Fruit fly (Drosophila melanogaster) whole organism, adult: ENCODE data around the gene GILT2.
A peak's percentile ranks its signal among the peaks of the same experiment; 100 is the strongest.

Experiments
- CG11617 ChIP-seq: fragments of 200-800 bp; sonication (Bioruptor generic); optimal IDR thresholded peaks from 2 replicates; lab custom pipeline; 2017; ENCODE audit warnings: mild to moderate bottlenecking, missing biosample characterization, missing genetic modification reagents, missing genetic modification characterization
- CG12768 ChIP-seq: fragments of 200-800 bp; sonication (Bioruptor generic); optimal IDR thresholded peaks from 2 replicates; lab custom pipeline; 2017; ENCODE audit warnings: missing biosample characterization, missing genetic modification characterization, mild to moderate bottlenecking, moderate library complexity, missing genetic modification reagents
- CG14711 ChIP-seq: fragments of 200-800 bp; sonication (Bioruptor generic); optimal IDR thresholded peaks from 2 replicates; lab custom pipeline; 2018; ENCODE audit warnings: missing biosample characterization, mild to moderate bottlenecking, missing genetic modification characterization, moderate library complexity
- CG1620 ChIP-seq: fragments of 200-800 bp; sonication (Bioruptor generic); optimal IDR thresholded peaks from 2 replicates; lab custom pipeline; 2016; ENCODE audit warnings: missing biosample characterization, missing genetic modification characterization
- CG33017 ChIP-seq: fragments of 200-800 bp; sonication (Bioruptor generic); optimal IDR thresholded peaks from 2 replicates; lab custom pipeline; 2018; ENCODE audit warnings: missing biosample characterization, mild to moderate bottlenecking, missing genetic modification characterization, moderate library complexity
- CG5204 ChIP-seq: fragments of 200-800 bp; sonication (Bioruptor generic); optimal IDR thresholded peaks from 2 replicates; lab custom pipeline; 2016; ENCODE audit warnings: missing biosample characterization, missing genetic modification characterization
- CG7045 ChIP-seq: fragments of 200-800 bp; sonication (Bioruptor generic); optimal IDR thresholded peaks from 2 replicates; lab custom pipeline; 2017; ENCODE audit warnings: missing biosample characterization, mild to moderate bottlenecking, missing genetic modification characterization
- CG7101 ChIP-seq: fragments of 200-800 bp; sonication (Bioruptor generic); optimal IDR thresholded peaks from 2 replicates; lab custom pipeline; 2018; ENCODE audit warnings: missing biosample characterization, mild to moderate bottlenecking, missing genetic modification characterization, moderate library complexity
- Clk ChIP-seq: fragments of 200-800 bp; sonication (Bioruptor generic); optimal IDR thresholded peaks from 2 replicates; lab custom pipeline; 2017; ENCODE audit warnings: missing biosample characterization, missing genetic modification characterization
- Crg-1 ChIP-seq: fragments of 200-800 bp; sonication (Bioruptor generic); optimal IDR thresholded peaks from 2 replicates; lab custom pipeline; 2016; ENCODE audit warnings: missing biosample characterization, missing genetic modification characterization
- Hr96 ChIP-seq: fragments of 200-800 bp; sonication (Bioruptor generic); optimal IDR thresholded peaks from 2 replicates; lab custom pipeline; 2016; ENCODE audit warnings: missing biosample characterization, missing genetic modification characterization
- Mnt ChIP-seq: fragments of 200-800 bp; sonication (Bioruptor generic); optimal IDR thresholded peaks from 2 replicates; lab custom pipeline; 2016; ENCODE audit warnings: missing biosample characterization, mild to moderate bottlenecking, missing genetic modification characterization
- bab1 ChIP-seq: fragments of 200-800 bp; sonication (Bioruptor generic); optimal IDR thresholded peaks from 3 replicates; lab custom pipeline; 2019; ENCODE audit warnings: missing biosample characterization, mild to moderate bottlenecking, missing genetic modification characterization, moderate library complexity
- cic ChIP-seq: fragments of 200-800 bp; sonication (Bioruptor generic); optimal IDR thresholded peaks from 2 replicates; lab custom pipeline; 2017; ENCODE audit warnings: missing biosample characterization, mild to moderate bottlenecking, missing genetic modification characterization, moderate library complexity
- cnc ChIP-seq, 2 experiments: fragments of >200 bp; optimal IDR thresholded peaks; 2 replicates each; lab custom pipeline; 2017
- kay ChIP-seq: fragments of 200-800 bp; sonication (Bioruptor generic); peaks from one replicate; lab custom pipeline; 2016; ENCODE audit warnings: missing biosample characterization, missing genetic modification characterization, borderline replicate concordance
- ovo ChIP-seq: fragments of 200-800 bp; sonication (Bioruptor generic); optimal IDR thresholded peaks from 2 replicates; lab custom pipeline; 2016; ENCODE audit warnings: missing biosample characterization, missing genetic modification characterization
- pad ChIP-seq: fragments of 200-800 bp; sonication (Bioruptor generic); optimal IDR thresholded peaks from 3 replicates; lab custom pipeline; 2017; ENCODE audit warnings: missing biosample characterization, missing genetic modification characterization, mild to moderate bottlenecking, moderate library complexity, missing genetic modification reagents
- tj ChIP-seq: fragments of 200-800 bp; sonication (Bioruptor generic); optimal IDR thresholded peaks from 3 replicates; lab custom pipeline; 2017; ENCODE audit warnings: missing biosample characterization, mild to moderate bottlenecking, missing genetic modification characterization, moderate library complexity
- toe ChIP-seq: fragments of 200-800 bp; sonication (Bioruptor generic); optimal IDR thresholded peaks from 2 replicates; lab custom pipeline; 2016; ENCODE audit warnings: missing biosample characterization, missing genetic modification characterization

The GILT2 gene

dm6 chr3R:23727657-23728056 lies 49.0 kb downstream of the GILT2 start:
- TF ChIP-seq CG1620 (GFP tag; lab: Kevin White, UChicago): no peak
- no peak for TF ChIP-seq CG7045 (GFP tag; lab: Kevin White, UChicago)
- no peak for TF ChIP-seq CG14711 (tag; lab: Kevin White, UChicago)
- TF ChIP-seq Clk (GFP tag; lab: Kevin White, UChicago): no peak
- no peak for TF ChIP-seq CG5204 (GFP tag; lab: Kevin White, UChicago)

dm6 chr3R:23728086-23728485 lies 49.4 kb downstream of the GILT2 start:
- peak; percentile 24 for TF ChIP-seq ovo (GFP tag; lab: Kevin White, UChicago)
- no peak for TF ChIP-seq toe (GFP tag; lab: Kevin White, UChicago)
- TF ChIP-seq CG33017 (tag; lab: Kevin White, UChicago): peak; percentile 53
- TF ChIP-seq CG12768 (GFP tag; lab: Kevin White, UChicago): peak; percentile 79
- TF ChIP-seq Mnt (GFP tag; lab: Kevin White, UChicago): peak; percentile 62
- no peak for TF ChIP-seq bab1
- TF ChIP-seq CG5204 (GFP tag; lab: Kevin White, UChicago): peak; percentile 16
- TF ChIP-seq CG11617 (GFP tag; lab: Kevin White, UChicago): no peak
- TF ChIP-seq kay (GFP tag; lab: Kevin White, UChicago): peak; percentile 96
- peak; percentile 22 for TF ChIP-seq tj
- TF ChIP-seq cic (GFP tag; lab: Kevin White, UChicago): peak; percentile 85
- TF ChIP-seq CG7045 (GFP tag; lab: Kevin White, UChicago): no peak
- TF ChIP-seq CG7101 (tag; lab: Kevin White, UChicago): peak; percentile 26

dm6 chr3R:23729066-23729465 lies 50.4 kb downstream of the GILT2 start:
- TF ChIP-seq CG11617 (GFP tag; lab: Kevin White, UChicago) (peak; percentile 37), Hr96 (GFP tag; lab: Kevin White, UChicago) (no peak), ovo (GFP tag; lab: Kevin White, UChicago) (peak; percentile 65), CG5204 (GFP tag; lab: Kevin White, UChicago) (no peak), kay (GFP tag; lab: Kevin White, UChicago) (peak; percentile 57), CG14711 (tag; lab: Kevin White, UChicago) (peak; percentile 37), cnc (optimal IDR thresholded peaks at IDR 0.05; lab: Kevin White, UChicago) (no peak), CG12768 (GFP tag; lab: Kevin White, UChicago) (peak; percentile 77), CG33017 (tag; lab: Kevin White, UChicago) (peak; percentile 82), tj (no peak), bab1 (no peak), CG7045 (GFP tag; lab: Kevin White, UChicago) (peak; percentile 74), CG7101 (tag; lab: Kevin White, UChicago) (peak; percentile 71), Crg-1 (GFP tag; lab: Kevin White, UChicago) (peak; percentile 77), pad (peak; percentile 42), Mnt (GFP tag; lab: Kevin White, UChicago) (peak; percentile 61), cic (GFP tag; lab: Kevin White, UChicago) (peak; percentile 91), toe (GFP tag; lab: Kevin White, UChicago) (peak; percentile 7), CG1620 (GFP tag; lab: Kevin White, UChicago) (no peak), Clk (GFP tag; lab: Kevin White, UChicago) (peak; percentile 23)
